Fruit fly (Drosophila melanogaster) whole organism, wandering third instar larva: Measurements from ENCODE around the gene Acat2.

Source experiments
- Abd-B ChIP-seq: fragments of >200 bp; optimal IDR thresholded peaks from 2 replicates; lab custom pipeline; 2017; ENCODE audit warnings: missing biosample characterization, missing genetic modification characterization
- Dfd ChIP-seq: fragments of >200 bp; optimal IDR thresholded peaks from 2 replicates; lab custom pipeline; 2017; ENCODE audit warnings: missing biosample characterization, missing genetic modification characterization
- GATAd ChIP-seq: sonication (Bioruptor generic); optimal IDR thresholded peaks from 2 replicates; lab custom pipeline; 2016; ENCODE audit warnings: missing biosample characterization, missing genetic modification characterization
- HLH106 ChIP-seq: fragments of 200-800 bp; optimal IDR thresholded peaks from 3 replicates; lab custom pipeline; 2019; ENCODE audit warnings: missing biosample characterization, mild to moderate bottlenecking, missing genetic modification characterization, moderate library complexity
- Hr78 ChIP-seq: fragments of >200 bp; optimal IDR thresholded peaks from 2 replicates; lab custom pipeline; 2017; ENCODE audit warnings: missing biosample characterization, missing genetic modification characterization
- Myc ChIP-seq: fragments of >200 bp; optimal IDR thresholded peaks from 2 replicates; lab custom pipeline; 2017
- OdsH ChIP-seq: fragments of 200-800 bp; sonication (Bioruptor generic); optimal IDR thresholded peaks from 2 replicates; lab custom pipeline; 2016; ENCODE audit warnings: missing biosample characterization, mild to moderate bottlenecking, missing genetic modification characterization
- Rel ChIP-seq, 2 experiments: fragments of 200-800 bp; sonication (Bioruptor generic) in 1 of 2; optimal IDR thresholded peaks; 2 replicates in 1 of 2; 3 replicates in 1 of 2; lab custom pipeline; 2016 to 2019; ENCODE audit warnings: mild to moderate bottlenecking in 2 of 2, missing biosample characterization in 2 of 2, missing genetic modification characterization in 2 of 2, moderate library complexity in 1 of 2
- Sp1 ChIP-seq: fragments of 200-800 bp; sonication (Bioruptor generic); optimal IDR thresholded peaks from 3 replicates; lab custom pipeline; 2019; ENCODE audit warnings: missing biosample characterization, mild to moderate bottlenecking, missing genetic modification characterization, moderate library complexity
- psq ChIP-seq: fragments of 200-800 bp; sonication (Bioruptor generic); optimal IDR thresholded peaks from 3 replicates; lab custom pipeline; 2017; ENCODE audit warnings: missing biosample characterization, mild to moderate bottlenecking, missing genetic modification characterization, moderate library complexity
- rgr ChIP-seq: fragments of 200-800 bp; sonication (Bioruptor generic); optimal IDR thresholded peaks from 3 replicates; lab custom pipeline; 2016; ENCODE audit warnings: missing biosample characterization, mild to moderate bottlenecking, missing genetic modification characterization
- usp ChIP-seq: fragments of >200 bp; optimal IDR thresholded peaks from 2 replicates; lab custom pipeline; 2017; ENCODE audit warnings: missing biosample characterization, missing genetic modification characterization

- TF ChIP-seq Sp1 (peak; percentile 15), psq (GFP tag; lab: Kevin White, UChicago) (no peak), Hr78 (GFP tag; lab: Kevin White, UChicago) (no peak), rgr (GFP tag; lab: Kevin White, UChicago) (peak; percentile 9), OdsH (GFP tag; lab: Kevin White, UChicago) (no peak), Myc (lab: Kevin White, UChicago) (no peak), HLH106 (tag; lab: Kevin White, UChicago) (no peak), Dfd (GFP tag; lab: Kevin White, UChicago) (no peak), GATAd (GFP tag; lab: Kevin White, UChicago) (no peak), usp (no peak), Abd-B (no peak), Rel (GFP tag; optimal IDR thresholded peaks at IDR 0.05; lab: Kevin White, UChicago) (no peak), Rel (tag; optimal IDR thresholded peaks at IDR 0.05; lab: Kevin White, UChicago) (peak; percentile 17)
Measured at dm6 chr3L:1256061-1256780, 46.5 kb upstream of the Acat2 start, which contains the start of gene tfc.
